Worm (Caenorhabditis elegans) whole organism, L3 larva: ENCODE data around the gene ver-3.

Experiments
- ceh-28 ChIP-seq: fragments of 150-350 bp; optimal IDR thresholded peaks from 2 replicates; lab custom pipeline; 2014; ENCODE audit warnings: missing biosample characterization, missing genetic modification reagents, missing genetic modification characterization
- ceh-82 ChIP-seq: fragments of 150-350 bp; optimal IDR thresholded peaks from 2 replicates; lab custom pipeline; 2014; ENCODE audit warnings: missing biosample characterization, missing genetic modification characterization
- egl-5 ChIP-seq: fragments of 150-350 bp; optimal IDR thresholded peaks from 2 replicates; lab custom pipeline; 2017; ENCODE audit warnings: missing biosample characterization, missing genetic modification reagents, missing genetic modification characterization, inconsistent platforms
- elt-1 ChIP-seq: fragments of 150-350 bp; optimal IDR thresholded peaks from 2 replicates; lab custom pipeline; 2014; ENCODE audit warnings: missing biosample characterization, missing genetic modification characterization
- elt-2 ChIP-seq: sonication (generic microtip); optimal IDR thresholded peaks from 2 replicates; lab custom pipeline; 2016; ENCODE audit warnings: missing genetic modification reagents, mild to moderate bottlenecking, missing genetic modification characterization, missing compliant biosample characterization
- fkh-2 ChIP-seq: fragments of 150-350 bp; optimal IDR thresholded peaks from 2 replicates; lab custom pipeline; 2014; ENCODE audit warnings: missing biosample characterization, missing genetic modification reagents, missing genetic modification characterization
- fos-1 ChIP-seq: fragments of 150-350 bp; optimal IDR thresholded peaks from 2 replicates; lab custom pipeline; 2014; ENCODE audit warnings: missing biosample characterization, missing genetic modification characterization
- jun-1 ChIP-seq: fragments of 150-350 bp; optimal IDR thresholded peaks from 2 replicates; lab custom pipeline; 2014; ENCODE audit warnings: missing biosample characterization, missing genetic modification reagents, missing genetic modification characterization
- lin-15B ChIP-seq: fragments of 150-350 bp; optimal IDR thresholded peaks from 2 replicates; lab custom pipeline; 2014; ENCODE audit warnings: missing biosample characterization, missing genetic modification characterization
- lin-39 ChIP-seq: fragments of 150-350 bp; optimal IDR thresholded peaks from 2 replicates; lab custom pipeline; 2018; ENCODE audit warnings: missing biosample characterization, missing genetic modification reagents, missing genetic modification characterization
- lsy-12 ChIP-seq: sonication (generic microtip); optimal IDR thresholded peaks from 2 replicates; lab custom pipeline; 2016; ENCODE audit warnings: mild to moderate bottlenecking, missing genetic modification characterization, missing compliant biosample characterization
- nfya-1 ChIP-seq: sonication (generic microtip); optimal IDR thresholded peaks from 2 replicates; lab custom pipeline; 2017; ENCODE audit warnings: missing genetic modification characterization, mild to moderate bottlenecking, missing compliant biosample characterization, antibody characterized with exemption, moderate library complexity; ENCODE audit not compliant: insufficient read depth
- nhr-12 ChIP-seq: fragments of 150-350 bp; optimal IDR thresholded peaks from 2 replicates; lab custom pipeline; 2014; ENCODE audit warnings: missing biosample characterization, missing genetic modification characterization
- nhr-237 ChIP-seq: fragments of 150-350 bp; optimal IDR thresholded peaks from 2 replicates; lab custom pipeline; 2014; ENCODE audit warnings: missing biosample characterization, missing genetic modification characterization
- nhr-28 ChIP-seq: fragments of 150-350 bp; optimal IDR thresholded peaks from 2 replicates; lab custom pipeline; 2014; ENCODE audit warnings: missing biosample characterization, missing genetic modification characterization
- nhr-43 ChIP-seq: sonication (generic microtip); optimal IDR thresholded peaks from 2 replicates; lab custom pipeline; 2016; ENCODE audit warnings: mild to moderate bottlenecking, missing genetic modification characterization, missing compliant biosample characterization; ENCODE audit not compliant: poor library complexity, severe bottlenecking
- nhr-76 ChIP-seq: fragments of 150-350 bp; sonication (generic microtip); optimal IDR thresholded peaks from 5 replicates; lab custom pipeline; 2014; ENCODE audit warnings: missing biosample characterization, missing genetic modification characterization
- pha-4 ChIP-seq: fragments of 150-350 bp; optimal IDR thresholded peaks from 2 replicates; lab custom pipeline; 2014; ENCODE audit warnings: missing biosample characterization, missing genetic modification reagents, missing genetic modification characterization
- pqm-1 ChIP-seq: fragments of 150-350 bp; optimal IDR thresholded peaks from 2 replicates; lab custom pipeline; 2017; ENCODE audit warnings: missing biosample characterization, missing genetic modification characterization, inconsistent platforms
- skn-1 ChIP-seq: fragments of 150-350 bp; optimal IDR thresholded peaks from 2 replicates; lab custom pipeline; 2014; ENCODE audit warnings: missing biosample characterization, missing genetic modification characterization
- unc-62 ChIP-seq: fragments of 150-350 bp; sonication (generic microtip); optimal IDR thresholded peaks from 4 replicates; lab custom pipeline; 2014; ENCODE audit warnings: missing biosample characterization, missing genetic modification reagents, missing genetic modification characterization
- ztf-4 ChIP-seq: fragments of 150-350 bp; optimal IDR thresholded peaks from 2 replicates; lab custom pipeline; 2014; ENCODE audit warnings: missing biosample characterization, missing genetic modification characterization

The ver-3 gene

ce11 chrX:11047183-11047582 lies 54.9 kb downstream of the ver-3 start, which contains the start of gene clc-1:
Gene clc-1 (plus strand): TSS chrX:11047446.
- TF ChIP-seq lin-39 (tag; lab: Kevin White, UChicago), result no peak
- peak; percentile 70 for TF ChIP-seq fos-1
- peak; percentile 60 for TF ChIP-seq pha-4 (tag; lab: Kevin White, UChicago)
- TF ChIP-seq ztf-4 (tag; lab: Kevin White, UChicago), result no peak
- TF ChIP-seq lsy-12, result no peak
- TF ChIP-seq jun-1 (tag; lab: Kevin White, UChicago), result peak; percentile 88
- TF ChIP-seq nhr-12 (tag; lab: Kevin White, UChicago), result no peak
- TF ChIP-seq egl-5, result no peak
- no peak for TF ChIP-seq elt-1
- no peak for TF ChIP-seq fkh-2
- no peak for TF ChIP-seq lin-15B
- no peak for TF ChIP-seq nfya-1
- TF ChIP-seq ceh-82 (tag; lab: Kevin White, UChicago), result no peak
- TF ChIP-seq nhr-28, result no peak
- TF ChIP-seq pqm-1 (tag; lab: Kevin White, UChicago), result peak; percentile 87
- TF ChIP-seq skn-1 (tag; lab: Kevin White, UChicago), result no peak
- TF ChIP-seq nhr-76 (tag; lab: Kevin White, UChicago), result no peak
- no peak for TF ChIP-seq unc-62
- no peak for TF ChIP-seq nhr-43 (tag; lab: Kevin White, UChicago)
- TF ChIP-seq elt-2 (tag; lab: Kevin White, UChicago), result peak; percentile 99
- no peak for TF ChIP-seq ceh-28
- no peak for TF ChIP-seq nhr-237 (tag; lab: Kevin White, UChicago)
